Fruit fly (Drosophila melanogaster): ENCODE results near the gene CG17292.
A peak's percentile ranks its signal among the peaks of the same experiment; 100 is the strongest.

Gene CG17292

dm6 chr2L:8334705-8335104 lies 35.5 kb upstream of the CG17292 start:
- TF ChIP-seq ara (GFP tag; IDR thresholded peaks at IDR 0.05) = peak; percentile 14; the same call in 1 of the 2 replicates
- TF ChIP-seq cato (GFP tag; optimal IDR thresholded peaks at IDR 0.05; ENCODE audit: borderline replicate concordance) = no peak
- TF ChIP-seq ssp (GFP tag; IDR thresholded peaks at IDR 0.05) = no peak
- TF ChIP-seq chm (GFP tag; IDR thresholded peaks at IDR 0.05) = no peak
- TF ChIP-seq prd (optimal IDR thresholded peaks at IDR 0.05) = no peak
- 0 out of 3 replicates have a peak, but pooled peaks have one; percentile 36 for TF ChIP-seq prd (GFP tag; IDR thresholded peaks at IDR 0.05)
- no peak for TF ChIP-seq lilli (GFP tag; optimal IDR thresholded peaks at IDR 0.05)
- peak; percentile 85; the same call in 2 of the 3 replicates for TF ChIP-seq CG6175 (GFP tag; IDR thresholded peaks at IDR 0.05)
- TF ChIP-seq H15 (GFP tag; IDR thresholded peaks at IDR 0.05) = no peak
- no peak for TF ChIP-seq gcm2 (GFP tag; optimal IDR thresholded peaks at IDR 0.05)
- TF ChIP-seq dpn (GFP tag; optimal IDR thresholded peaks at IDR 0.05) = no peak
- TF ChIP-seq CG10366 (GFP tag; IDR thresholded peaks at IDR 0.05) = peak; percentile 20; the same call in 1 of the 2 replicates
- TF ChIP-seq Mrtf (GFP tag; IDR thresholded peaks at IDR 0.05) = 0 out of 3 replicates have a peak, but pooled peaks have one; percentile 19
- peak; percentile 81 for TF ChIP-seq sens (GFP tag)
- TF ChIP-seq CG7745 (tag; optimal IDR thresholded peaks at IDR 0.05) = no peak
- 0 out of 2 replicates have a peak, but pooled peaks have one; percentile 32 for TF ChIP-seq CG32532 (GFP tag; IDR thresholded peaks at IDR 0.05)
- 0 out of 4 replicates have a peak, but pooled peaks have one; percentile 68 for TF ChIP-seq chinmo (GFP tag; IDR thresholded peaks at IDR 0.05; ENCODE audit: partially characterized antibody)
- TF ChIP-seq Hmx (GFP tag; optimal IDR thresholded peaks at IDR 0.05) = no peak
- TF ChIP-seq Drgx (GFP tag; IDR thresholded peaks at IDR 0.05) = 0 out of 2 replicates have a peak, but pooled peaks have one; percentile 38
- no peak for TF ChIP-seq CG31365 (tag; optimal IDR thresholded peaks at IDR 0.05)
- 0 out of 3 replicates have a peak, but pooled peaks have one; percentile 24 for TF ChIP-seq Optix (GFP tag; IDR thresholded peaks at IDR 0.05)
- 0 out of 2 replicates have a peak, but pooled peaks have one; percentile 25 for TF ChIP-seq CG6272 (GFP tag; IDR thresholded peaks at IDR 0.05)
- TF ChIP-seq dati (GFP tag; IDR thresholded peaks at IDR 0.05) = no peak
- 0 out of 2 replicates have a peak, but pooled peaks have one; percentile 8 for TF ChIP-seq Atf6 (GFP tag; IDR thresholded peaks at IDR 0.05)
- TF ChIP-seq HLH4C (GFP tag; IDR thresholded peaks at IDR 0.05; ENCODE audit: partially characterized antibody) = no peak
- no peak for TF ChIP-seq Fer3 (tag; optimal IDR thresholded peaks at IDR 0.05)
- TF ChIP-seq CG7372 (GFP tag; IDR thresholded peaks at IDR 0.05) = peak; percentile 99
- no peak for TF ChIP-seq ap (GFP tag; IDR thresholded peaks at IDR 0.05)
- no peak for TF ChIP-seq ato (GFP tag; IDR thresholded peaks at IDR 0.05; ENCODE audit: partially characterized antibody)
- TF ChIP-seq dm (GFP tag; optimal IDR thresholded peaks at IDR 0.05) = no peak
- TF ChIP-seq cwo (GFP tag; optimal IDR thresholded peaks at IDR 0.05) = peak; percentile 10
- TF ChIP-seq CHES-1-like (GFP tag; optimal IDR thresholded peaks at IDR 0.05) = no peak
- no peak for TF ChIP-seq CG10321 (GFP tag; IDR thresholded peaks at IDR 0.05)
- no peak for TF ChIP-seq CG8290 (GFP tag; optimal IDR thresholded peaks at IDR 0.05)
- no peak for TF ChIP-seq CG8290 (tag; optimal IDR thresholded peaks at IDR 0.05)
- no peak for TF ChIP-seq Opbp (GFP tag; IDR thresholded peaks at IDR 0.05; ENCODE audit: partially characterized antibody)
- TF ChIP-seq HmgZ (tag; optimal IDR thresholded peaks at IDR 0.05) = no peak
- TF ChIP-seq scrt (GFP tag; optimal IDR thresholded peaks at IDR 0.05) = no peak
- TF ChIP-seq CG10979 (tag; optimal IDR thresholded peaks at IDR 0.05) = peak; percentile 49
- no peak for TF ChIP-seq Bgb (GFP tag; IDR thresholded peaks at IDR 0.05; ENCODE audit: partially characterized antibody)
- TF ChIP-seq Sin3A (optimal IDR thresholded peaks at IDR 0.05) = no peak
- 0 out of 2 replicates have a peak, but pooled peaks have one; percentile 18 for TF ChIP-seq CG6689 (GFP tag; IDR thresholded peaks at IDR 0.05)
- TF ChIP-seq CG3163 (GFP tag; optimal IDR thresholded peaks at IDR 0.05) = no peak
- peak; percentile 44 for TF ChIP-seq CG3995 (GFP tag; optimal IDR thresholded peaks at IDR 0.05)
- peak; percentile 96 for TF ChIP-seq CG18011 (GFP tag; optimal IDR thresholded peaks at IDR 0.05)
- TF ChIP-seq B-H2 (GFP tag; optimal IDR thresholded peaks at IDR 0.05) = no peak
- TF ChIP-seq Rx (GFP tag; IDR thresholded peaks at IDR 0.05) = peak; percentile 40; the same call in 1 of the 2 replicates
- TF ChIP-seq MBD-R2 (GFP tag; IDR thresholded peaks at IDR 0.05) = 0 out of 2 replicates have a peak, but pooled peaks have one; percentile 34
- TF ChIP-seq CG4854 (GFP tag; optimal IDR thresholded peaks at IDR 0.05) = no peak
- peak; percentile 63; the same call in 1 of the 2 replicates for TF ChIP-seq CG42726 (GFP tag; IDR thresholded peaks at IDR 0.05; ENCODE audit: partially characterized antibody)
- peak; percentile 8 for TF ChIP-seq repo (GFP tag; optimal IDR thresholded peaks at IDR 0.05)
- no peak for TF ChIP-seq lmd (GFP tag; IDR thresholded peaks at IDR 0.05)
